Worm (Caenorhabditis elegans) whole organism, young adult: ENCODE results near the gene C30G7.5.
A peak's percentile ranks its signal among the peaks of the same experiment; 100 is the strongest.

Experiments
- B0261.1 ChIP-seq: sonication (generic microtip); optimal IDR thresholded peaks from 2 replicates; lab custom pipeline; 2016; ENCODE audit warnings: mild to moderate bottlenecking, missing genetic modification characterization, moderate library complexity, missing compliant biosample characterization
- B0336.3 ChIP-seq: fragments of 200-800 bp; sonication (Bioruptor generic); IDR thresholded peaks from 2 replicates; pipeline ENCODE4 v1.3.6; 2022; ENCODE audit warnings: missing genetic modification characterization, missing compliant biosample characterization
- C06A6.2 ChIP-seq: fragments of 200-800 bp; sonication (Bioruptor generic); conservative IDR thresholded peaks from 2 replicates; pipeline ENCODE4 v1.3.6; 2022; ENCODE audit warnings: missing genetic modification characterization, missing compliant biosample characterization
- F10E7.11 ChIP-seq: sonication (generic microtip); optimal IDR thresholded peaks from 2 replicates; lab custom pipeline; 2017; ENCODE audit warnings: mild to moderate bottlenecking, missing genetic modification characterization, moderate library complexity, missing compliant biosample characterization
- F57C9.4 ChIP-seq: sonication (generic microtip); optimal IDR thresholded peaks from 2 replicates; lab custom pipeline; 2017; ENCODE audit warnings: mild to moderate bottlenecking, missing genetic modification characterization, missing compliant biosample characterization
- K12H6.12 ChIP-seq: fragments of 200-800 bp; sonication (Bioruptor generic); optimal IDR thresholded peaks from 2 replicates; lab custom pipeline; 2018; ENCODE audit warnings: mild to moderate bottlenecking, missing genetic modification characterization, missing compliant biosample characterization
- ZK185.1 ChIP-seq: sonication (generic microtip); optimal IDR thresholded peaks from 2 replicates; lab custom pipeline; 2016; ENCODE audit warnings: mild to moderate bottlenecking, missing genetic modification characterization, missing compliant biosample characterization; ENCODE audit not compliant: poor library complexity, severe bottlenecking
- ama-1 ChIP-seq, 3 experiments: fragments of 150-350 bp in 1 of 3; sonication (generic microtip) in 2 of 3; optimal IDR thresholded peaks; 2 replicates each; lab custom pipeline; 2014 to 2018; ENCODE audit warnings: missing biosample characterization in 2 of 3, missing genetic modification characterization in 2 of 3, missing genetic modification reagents in 2 of 3
- aptf-3 ChIP-seq: fragments of 200-800 bp; sonication (Bioruptor generic); IDR thresholded peaks from 2 replicates; pipeline ENCODE4 v1.3.6; 2022; ENCODE audit warnings: missing genetic modification characterization, missing compliant biosample characterization
- attf-3 ChIP-seq: fragments of 200-800 bp; sonication (Bioruptor generic); conservative IDR thresholded peaks from 2 replicates; pipeline ENCODE4 v1.3.6; 2022; ENCODE audit warnings: missing genetic modification reagents, missing genetic modification characterization, missing compliant biosample characterization
- bed-1 ChIP-seq: fragments of 200-800 bp; sonication (Bioruptor generic); IDR thresholded peaks from 2 replicates; pipeline ENCODE4 v1.3.6; 2022; ENCODE audit warnings: missing genetic modification reagents, missing genetic modification characterization, missing compliant biosample characterization
- cebp-2 ChIP-seq: fragments of 200-800 bp; sonication (Bioruptor generic); IDR thresholded peaks from 2 replicates; pipeline ENCODE4 v1.3.6; 2022; ENCODE audit warnings: missing genetic modification characterization, missing compliant biosample characterization
- ceh-40 ChIP-seq: fragments of 200-800 bp; sonication (Bioruptor generic); IDR thresholded peaks from 2 replicates; pipeline ENCODE4 v1.3.6; 2022; ENCODE audit warnings: missing genetic modification characterization, missing compliant biosample characterization
- egl-18 ChIP-seq: fragments of 200-800 bp; sonication (Bioruptor generic); IDR thresholded peaks from 2 replicates; pipeline ENCODE4 v1.3.6; 2022; ENCODE audit warnings: missing genetic modification reagents, missing genetic modification characterization, missing compliant biosample characterization
- egrh-3 ChIP-seq: fragments of 200-800 bp; sonication (Bioruptor generic); IDR thresholded peaks from 2 replicates; pipeline ENCODE4 v1.3.6; 2022; ENCODE audit warnings: missing genetic modification reagents, missing genetic modification characterization, missing compliant biosample characterization
- ets-4 ChIP-seq: fragments of 200-800 bp; sonication (Bioruptor generic); optimal IDR thresholded peaks from 2 replicates; lab custom pipeline; 2018; ENCODE audit warnings: mild to moderate bottlenecking, missing genetic modification characterization, missing compliant biosample characterization
- fkh-3 ChIP-seq: sonication (generic microtip); optimal IDR thresholded peaks from 2 replicates; lab custom pipeline; 2016; ENCODE audit warnings: mild to moderate bottlenecking, missing genetic modification characterization, missing compliant biosample characterization
- hmg-20 ChIP-seq: fragments of 200-800 bp; sonication (Bioruptor generic); IDR thresholded peaks from 2 replicates; pipeline ENCODE4 v1.3.6; 2022; ENCODE audit warnings: missing genetic modification reagents, missing genetic modification characterization, missing compliant biosample characterization
- lag-1 ChIP-seq: fragments of 200-800 bp; sonication (Bioruptor generic); IDR thresholded peaks from 2 replicates; pipeline ENCODE4 v1.3.6; 2022; ENCODE audit warnings: missing genetic modification reagents, missing genetic modification characterization, missing compliant biosample characterization
- lin-35 ChIP-seq, 3 experiments: fragments of 150-350 bp in 2 of 3; sonication (generic microtip) in 1 of 3; optimal IDR thresholded peaks; 2 replicates each; lab custom pipeline; 2014 to 2018; ENCODE audit warnings: missing biosample characterization in 3 of 3, missing genetic modification characterization in 3 of 3, missing genetic modification reagents in 3 of 3
- lin-40 ChIP-seq: sonication (generic microtip); optimal IDR thresholded peaks from 2 replicates; lab custom pipeline; 2016; ENCODE audit warnings: missing genetic modification characterization, mild to moderate bottlenecking, missing compliant biosample characterization, missing genotype, missing genetic modification reagents
- lin-54 ChIP-seq: fragments of 200-800 bp; sonication (Bioruptor generic); optimal IDR thresholded peaks from 2 replicates; lab custom pipeline; 2018; ENCODE audit warnings: mild to moderate bottlenecking, missing genetic modification characterization, missing compliant biosample characterization
- lsy-27 ChIP-seq: sonication (generic microtip); optimal IDR thresholded peaks from 2 replicates; lab custom pipeline; 2017; ENCODE audit warnings: missing genetic modification characterization, mild to moderate bottlenecking, missing compliant biosample characterization, antibody characterized with exemption, missing genotype, borderline replicate concordance; ENCODE audit not compliant: insufficient read depth
- madf-6 ChIP-seq: fragments of 200-800 bp; sonication (Bioruptor generic); IDR thresholded peaks from 2 replicates; pipeline ENCODE4 v1.3.6; 2022; ENCODE audit warnings: missing genetic modification reagents, missing genetic modification characterization, missing compliant biosample characterization
- mcd-1 ChIP-seq: fragments of 200-800 bp; sonication (Bioruptor generic); IDR thresholded peaks from 2 replicates; pipeline ENCODE4 v1.3.6; 2022; ENCODE audit warnings: missing genetic modification reagents, missing genetic modification characterization, missing compliant biosample characterization
- mel-28 ChIP-seq: sonication (generic microtip); optimal IDR thresholded peaks from 2 replicates; lab custom pipeline; 2016; ENCODE audit warnings: borderline replicate concordance, mild to moderate bottlenecking, missing genetic modification characterization, missing compliant biosample characterization
- nfya-1 ChIP-seq: sonication (generic microtip); optimal IDR thresholded peaks from 2 replicates; lab custom pipeline; 2017; ENCODE audit warnings: antibody characterized with exemption, missing compliant biosample characterization, missing genetic modification characterization, borderline replicate concordance; ENCODE audit not compliant: insufficient read depth
- nfyb-1 ChIP-seq: fragments of 200-800 bp; sonication (Bioruptor generic); IDR thresholded peaks from 2 replicates; pipeline ENCODE4 v1.3.6; 2022; ENCODE audit warnings: missing genetic modification reagents, missing genetic modification characterization, missing compliant biosample characterization
- pbrm-1 ChIP-seq: fragments of 200-800 bp; sonication (Bioruptor generic); IDR thresholded peaks from 2 replicates; pipeline ENCODE4 v1.3.6; 2022; ENCODE audit warnings: missing genetic modification reagents, missing genetic modification characterization, missing compliant biosample characterization
- rec-8 ChIP-seq, 2 experiments: sonication (generic microtip); optimal IDR thresholded peaks; 2 replicates each; lab custom pipeline; 2016; ENCODE audit warnings: mild to moderate bottlenecking in 2 of 2, missing genetic modification characterization in 2 of 2, missing genetic modification reagents in 2 of 2, missing genotype in 2 of 2, missing biosample characterization in 1 of 2, missing compliant biosample characterization in 1 of 2, moderate library complexity in 1 of 2
- repo-1 ChIP-seq: sonication (generic microtip); optimal IDR thresholded peaks from 2 replicates; lab custom pipeline; 2017; ENCODE audit warnings: mild to moderate bottlenecking, missing genetic modification characterization, missing compliant biosample characterization
- sdz-38 ChIP-seq: sonication (generic microtip); optimal IDR thresholded peaks from 2 replicates; lab custom pipeline; 2016; ENCODE audit warnings: missing genotype, missing genetic modification characterization, missing compliant biosample characterization
- sea-2 ChIP-seq: fragments of 200-800 bp; sonication (Bioruptor generic); IDR thresholded peaks from 2 replicates; pipeline ENCODE4 v1.3.6; 2022; ENCODE audit warnings: missing genetic modification characterization, missing compliant biosample characterization
- snpc-1.3 ChIP-seq: sonication (generic microtip); optimal IDR thresholded peaks from 2 replicates; lab custom pipeline; 2017; ENCODE audit warnings: missing genetic modification characterization, mild to moderate bottlenecking, missing compliant biosample characterization, antibody characterized with exemption, moderate library complexity, missing genotype, missing genetic modification reagents; ENCODE audit not compliant: insufficient read depth
- somi-1 ChIP-seq: fragments of 200-800 bp; sonication (Bioruptor generic); optimal IDR thresholded peaks from 2 replicates; lab custom pipeline; 2018; ENCODE audit warnings: mild to moderate bottlenecking, missing genetic modification characterization, missing compliant biosample characterization
- tbx-9 ChIP-seq: sonication (generic microtip); optimal IDR thresholded peaks from 2 replicates; lab custom pipeline; 2016; ENCODE audit warnings: borderline replicate concordance, missing genetic modification characterization, inconsistent platforms, missing compliant biosample characterization
- unc-130 ChIP-seq: sonication (generic microtip); optimal IDR thresholded peaks from 2 replicates; lab custom pipeline; 2016; ENCODE audit warnings: missing genetic modification reagents, missing genetic modification characterization, missing compliant biosample characterization
- unc-62 ChIP-seq: fragments of 150-350 bp; optimal IDR thresholded peaks from 2 replicates; lab custom pipeline; 2014; ENCODE audit warnings: missing biosample characterization, missing genetic modification reagents, missing genetic modification characterization
- xnd-1 ChIP-seq: sonication (generic microtip); optimal IDR thresholded peaks from 2 replicates; lab custom pipeline; 2016; ENCODE audit warnings: missing genotype, missing genetic modification reagents, missing genetic modification characterization, missing compliant biosample characterization

C30G7.5 gene

DNA sequence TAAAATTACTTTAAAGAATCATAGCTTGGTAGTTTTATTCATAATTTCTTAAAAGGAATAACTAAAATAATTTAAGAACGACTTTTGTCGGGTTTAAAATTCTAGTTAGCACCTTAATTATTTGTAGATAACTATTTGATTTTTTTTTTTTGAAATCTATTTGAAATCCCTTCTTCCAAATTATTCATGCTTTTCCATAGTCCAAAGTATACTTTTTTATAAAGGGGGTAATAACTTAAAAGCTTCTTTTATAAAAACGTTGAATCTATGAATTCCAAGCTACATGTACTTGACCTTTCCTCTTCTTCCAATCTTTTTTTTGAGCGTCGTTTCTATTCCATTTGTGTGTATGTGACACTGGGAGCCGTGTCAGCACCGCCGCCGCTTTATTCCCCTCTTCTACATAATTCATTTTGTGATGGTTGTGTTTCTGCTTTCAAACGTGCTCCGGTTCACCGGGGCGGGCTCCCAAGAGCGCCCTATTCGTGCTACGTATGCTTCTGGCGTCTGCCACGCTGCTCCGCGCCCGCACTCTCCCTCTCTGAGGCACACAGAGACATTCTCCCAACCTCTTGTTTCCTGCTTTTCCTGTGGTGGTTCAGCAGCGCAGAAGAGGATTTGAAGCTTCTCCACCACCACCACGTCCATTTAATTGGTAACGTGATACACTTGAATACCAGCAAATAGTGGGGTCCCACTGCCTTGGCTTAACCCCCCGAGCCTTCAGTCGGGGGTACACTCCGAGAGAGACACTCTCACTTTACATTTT lies 20.9 kb downstream of the C30G7.5 start:
- TF ChIP-seq egrh-3 (GFP tag; lab: Robert Waterston, UW) (peak; percentile 43; the same call in 1 of the 2 replicates), ZK185.1 (tag; lab: Kevin White, UChicago) (no peak), nfyb-1 (GFP tag; lab: Robert Waterston, UW) (0 out of 2 replicates have a peak, but pooled peaks have one; percentile 28), lsy-27 (no peak), aptf-3 (peak; percentile 57; the same call in 1 of the 2 replicates), attf-3 (GFP tag; lab: Robert Waterston, UW) (no peak), somi-1 (GFP tag; lab: Kevin White, UChicago) (no peak), hmg-20 (GFP tag; lab: Robert Waterston, UW) (0 out of 2 replicates have a peak, but pooled peaks have one; percentile 17)

- TF ChIP-seq bed-1 (GFP tag; lab: Robert Waterston, UW), result no peak
- TF ChIP-seq K12H6.12 (tag; lab: Kevin White, UChicago), result peak; percentile 21
These were observed 24.4 kb downstream of the C30G7.5 start for ce11 chrV:14930168-14930567.

- TF ChIP-seq C06A6.2 (GFP tag; lab: Robert Waterston, UW), result no peak
- TF ChIP-seq unc-130 (GFP tag; lab: Kevin White, UChicago), result no peak
These were observed 26.3 kb downstream of the C30G7.5 start, which contains the start of gene srg-55 for ce11 chrV:14928248-14928647. Gene srg-55, minus strand, starts transcription at chrV:14928348.

DNA sequence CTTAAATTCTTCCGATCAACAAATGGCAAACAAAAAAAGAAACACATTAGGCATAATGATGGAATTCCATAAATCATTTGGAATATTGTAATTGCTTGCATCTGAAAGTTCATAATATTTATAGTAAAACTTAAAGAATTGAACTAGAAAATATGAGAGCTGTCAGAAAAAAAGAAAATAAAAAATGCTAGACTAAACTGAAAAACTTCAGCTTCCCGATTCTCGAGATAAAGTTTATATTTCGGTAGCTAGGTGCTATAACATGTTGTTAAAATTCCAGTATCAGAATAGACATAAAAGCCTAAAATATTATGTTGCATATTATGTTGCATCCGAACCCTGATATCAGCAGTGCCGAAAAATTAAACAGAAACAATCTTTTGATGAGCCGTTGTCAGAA lies 30.4 kb downstream of the C30G7.5 start, which contains the start of gene srg-54:
Gene srg-54, minus strand, starts transcription at position 101 of the 400 bp plus-strand sequence.
- no peak for TF ChIP-seq lag-1 (GFP tag; lab: Robert Waterston, UW)
- no peak for TF ChIP-seq nfya-1
- no peak for TF ChIP-seq unc-62
- no peak for TF ChIP-seq lin-35 (GFP tag; optimal IDR thresholded peaks at IDR 0.05; lab: Kevin White, UChicago)
- TF ChIP-seq sdz-38, result no peak
- TF ChIP-seq repo-1 (tag; lab: Kevin White, UChicago), result no peak
- no peak for TF ChIP-seq lin-54 (GFP tag; lab: Kevin White, UChicago)
- TF ChIP-seq pbrm-1, result no peak
- no peak for TF ChIP-seq F10E7.11 (tag; lab: Kevin White, UChicago)
- TF ChIP-seq ceh-40 (GFP tag; lab: Robert Waterston, UW), result no peak
- TF ChIP-seq F57C9.4 (tag; lab: Kevin White, UChicago), result no peak
- no peak for TF ChIP-seq sea-2 (GFP tag; lab: Robert Waterston, UW)
- no peak for TF ChIP-seq ama-1 (optimal IDR thresholded peaks at IDR 0.05; lab: Kevin White, UChicago)
- TF ChIP-seq ama-1 (GFP tag; optimal IDR thresholded peaks at IDR 0.05; lab: Kevin White, UChicago), result no peak
- TF ChIP-seq egl-18 (GFP tag; lab: Robert Waterston, UW), result no peak
- TF ChIP-seq fkh-3 (tag; lab: Kevin White, UChicago), result no peak
- no peak for TF ChIP-seq B0336.3 (GFP tag; lab: Robert Waterston, UW)

ce11 chrV:14921509-14921908 lies 33.0 kb downstream of the C30G7.5 start, which contains the start of gene zmp-4:
Gene zmp-4, minus strand, starts transcription at chrV:14921609.
- TF ChIP-seq tbx-9 (tag; lab: Kevin White, UChicago) (no peak), B0261.1 (tag; lab: Kevin White, UChicago) (no peak), mcd-1 (GFP tag; lab: Robert Waterston, UW) (no peak), mel-28 (tag; lab: Kevin White, UChicago) (no peak), rec-8 (tag; optimal IDR thresholded peaks at IDR 0.05; lab: Kevin White, UChicago) (no peak), xnd-1 (tag; lab: Kevin White, UChicago) (no peak), egrh-3 (GFP tag; lab: Robert Waterston, UW) (no peak), lin-40 (tag; lab: Kevin White, UChicago) (no peak), bed-1 (GFP tag; lab: Robert Waterston, UW) (no peak), madf-6 (GFP tag; lab: Robert Waterston, UW) (no peak), cebp-2 (GFP tag; lab: Robert Waterston, UW) (no peak), lin-54 (GFP tag; lab: Kevin White, UChicago) (no peak), snpc-1.3 (tag; lab: Kevin White, UChicago) (no peak), ets-4 (no peak), attf-3 (GFP tag; lab: Robert Waterston, UW) (no peak)
